Worm (Caenorhabditis elegans) whole organism, late embryonic: ENCODE data around the gene dhhc-5.

Experiments
- C08G9.2 ChIP-seq: sonication (generic microtip); optimal IDR thresholded peaks from 2 replicates; lab custom pipeline; 2016; ENCODE audit warnings: mild to moderate bottlenecking, missing genetic modification characterization, moderate library complexity, missing compliant biosample characterization
- K09A11.1 ChIP-seq: sonication (generic microtip); optimal IDR thresholded peaks from 2 replicates; lab custom pipeline; 2017; ENCODE audit warnings: antibody characterized with exemption, mild to moderate bottlenecking, missing genetic modification characterization, missing compliant biosample characterization; ENCODE audit not compliant: insufficient read depth
- ahr-1 ChIP-seq: sonication (generic microtip); optimal IDR thresholded peaks from 2 replicates; lab custom pipeline; 2016; ENCODE audit warnings: missing genetic modification characterization, missing compliant biosample characterization
- ama-1 ChIP-seq: fragments of 150-350 bp; optimal IDR thresholded peaks from 2 replicates; lab custom pipeline; 2014
- ceh-14 ChIP-seq: sonication (generic microtip); optimal IDR thresholded peaks from 2 replicates; lab custom pipeline; 2016; ENCODE audit warnings: missing genotype, missing genetic modification characterization, missing compliant biosample characterization
- ceh-18 ChIP-seq: sonication (generic microtip); optimal IDR thresholded peaks from 2 replicates; lab custom pipeline; 2016; ENCODE audit warnings: missing genetic modification characterization, missing compliant biosample characterization
- ceh-2 ChIP-seq: sonication (generic microtip); optimal IDR thresholded peaks from 2 replicates; lab custom pipeline; 2016; ENCODE audit warnings: missing genotype, missing genetic modification characterization, missing compliant biosample characterization
- ceh-45 ChIP-seq: fragments of 200-800 bp; sonication (Bioruptor generic); IDR thresholded peaks from 2 replicates; pipeline ENCODE4 v1.3.6; 2022; ENCODE audit warnings: missing genetic modification reagents, missing genetic modification characterization, missing compliant biosample characterization
- ceh-48 ChIP-seq: sonication (generic microtip); optimal IDR thresholded peaks from 2 replicates; lab custom pipeline; 2016; ENCODE audit warnings: missing genetic modification characterization, inconsistent platforms, missing compliant biosample characterization
- dmd-4 ChIP-seq: sonication (generic microtip); optimal IDR thresholded peaks from 2 replicates; lab custom pipeline; 2016; ENCODE audit warnings: borderline replicate concordance, missing genetic modification characterization, missing compliant biosample characterization
- dve-1 ChIP-seq: sonication (generic microtip); optimal IDR thresholded peaks from 2 replicates; lab custom pipeline; 2017; ENCODE audit warnings: antibody characterized with exemption, mild to moderate bottlenecking, missing genetic modification characterization, missing compliant biosample characterization
- elt-2 ChIP-seq: sonication (generic microtip); optimal IDR thresholded peaks from 2 replicates; lab custom pipeline; 2016; ENCODE audit warnings: missing genetic modification reagents, missing genetic modification characterization, missing compliant biosample characterization
- elt-4 ChIP-seq: sonication (generic microtip); optimal IDR thresholded peaks from 2 replicates; lab custom pipeline; 2016; ENCODE audit warnings: missing genetic modification characterization, missing compliant biosample characterization
- fax-1 ChIP-seq: sonication (generic microtip); optimal IDR thresholded peaks from 2 replicates; lab custom pipeline; 2016; ENCODE audit warnings: missing genotype, missing genetic modification characterization, missing compliant biosample characterization
- fkh-10 ChIP-seq: fragments of 150-350 bp; optimal IDR thresholded peaks from 2 replicates; lab custom pipeline; 2014; ENCODE audit warnings: missing biosample characterization, missing genetic modification reagents, missing genetic modification characterization
- fkh-6 ChIP-seq: sonication (generic microtip); optimal IDR thresholded peaks from 2 replicates; lab custom pipeline; 2016; ENCODE audit warnings: missing genetic modification characterization, missing compliant biosample characterization
- hlh-13 ChIP-seq: fragments of 200-800 bp; sonication (Bioruptor generic); optimal IDR thresholded peaks from 2 replicates; lab custom pipeline; 2018; ENCODE audit warnings: mild to moderate bottlenecking, missing genetic modification characterization, missing compliant biosample characterization
- hlh-15 ChIP-seq: sonication (generic microtip); optimal IDR thresholded peaks from 2 replicates; lab custom pipeline; 2016; ENCODE audit warnings: missing genetic modification characterization, missing compliant biosample characterization
- hlh-30 ChIP-seq: sonication (generic microtip); optimal IDR thresholded peaks from 2 replicates; lab custom pipeline; 2017; ENCODE audit warnings: antibody characterized with exemption, missing genetic modification characterization, missing compliant biosample characterization; ENCODE audit not compliant: insufficient read depth
- hlh-8 ChIP-seq: sonication (generic microtip); optimal IDR thresholded peaks from 2 replicates; lab custom pipeline; 2016; ENCODE audit warnings: missing genotype, missing genetic modification characterization, missing compliant biosample characterization
- lim-6 ChIP-seq: sonication (generic microtip); optimal IDR thresholded peaks from 2 replicates; lab custom pipeline; 2016; ENCODE audit warnings: missing genetic modification characterization, missing compliant biosample characterization
- lin-11 ChIP-seq: fragments of 200-800 bp; sonication (Bioruptor generic); optimal IDR thresholded peaks from 2 replicates; lab custom pipeline; 2018; ENCODE audit warnings: mild to moderate bottlenecking, missing genetic modification characterization, missing compliant biosample characterization
- mec-3 ChIP-seq: sonication (generic microtip); optimal IDR thresholded peaks from 2 replicates; lab custom pipeline; 2016; ENCODE audit warnings: borderline replicate concordance, missing genetic modification characterization, missing compliant biosample characterization
- nhr-11 ChIP-seq: fragments of 150-350 bp; optimal IDR thresholded peaks from 2 replicates; lab custom pipeline; 2014; ENCODE audit warnings: missing biosample characterization, missing genetic modification characterization
- nhr-232 ChIP-seq: sonication (generic microtip); optimal IDR thresholded peaks from 2 replicates; lab custom pipeline; 2016; ENCODE audit warnings: missing genetic modification characterization, missing compliant biosample characterization
- odd-2 ChIP-seq: sonication (generic microtip); optimal IDR thresholded peaks from 2 replicates; lab custom pipeline; 2017; ENCODE audit warnings: antibody characterized with exemption, mild to moderate bottlenecking, missing genetic modification characterization, missing compliant biosample characterization
- pat-9 ChIP-seq: fragments of 200-800 bp; sonication (Bioruptor generic); optimal IDR thresholded peaks from 2 replicates; lab custom pipeline; 2018; ENCODE audit warnings: mild to moderate bottlenecking, missing genetic modification characterization, moderate library complexity, missing compliant biosample characterization
- pax-1 ChIP-seq: fragments of 150-350 bp; optimal IDR thresholded peaks from 2 replicates; lab custom pipeline; 2014; ENCODE audit warnings: missing biosample characterization, missing genetic modification characterization
- pqm-1 ChIP-seq: sonication (generic microtip); optimal IDR thresholded peaks from 2 replicates; lab custom pipeline; 2016; ENCODE audit warnings: missing genetic modification characterization, missing compliant biosample characterization
- pros-1 ChIP-seq: fragments of 150-350 bp; optimal IDR thresholded peaks from 2 replicates; lab custom pipeline; 2014; ENCODE audit warnings: missing biosample characterization, missing genetic modification reagents, missing genetic modification characterization
- rnt-1 ChIP-seq: sonication (generic microtip); optimal IDR thresholded peaks from 2 replicates; lab custom pipeline; 2016; ENCODE audit warnings: missing genetic modification characterization, missing compliant biosample characterization
- sdc-2 ChIP-seq: sonication (generic microtip); optimal IDR thresholded peaks from 2 replicates; lab custom pipeline; 2016; ENCODE audit warnings: missing genotype, missing genetic modification characterization, missing compliant biosample characterization
- sox-2 ChIP-seq: fragments of 200-800 bp; sonication (Bioruptor generic); IDR thresholded peaks from 2 replicates; pipeline ENCODE4 v1.3.6; 2022; ENCODE audit warnings: missing genetic modification reagents, missing genetic modification characterization, missing compliant biosample characterization
- syd-9 ChIP-seq: sonication (generic microtip); optimal IDR thresholded peaks from 2 replicates; lab custom pipeline; 2016; ENCODE audit warnings: mild to moderate bottlenecking, missing genetic modification characterization, moderate library complexity, missing compliant biosample characterization
- tbx-2 ChIP-seq: sonication (generic microtip); optimal IDR thresholded peaks from 2 replicates; lab custom pipeline; 2016; ENCODE audit warnings: missing genetic modification characterization, missing compliant biosample characterization
- tbx-7 ChIP-seq: sonication (generic microtip); optimal IDR thresholded peaks from 2 replicates; lab custom pipeline; 2016; ENCODE audit warnings: missing genotype, missing genetic modification characterization, missing compliant biosample characterization
- ttx-3 ChIP-seq: sonication (generic microtip); optimal IDR thresholded peaks from 2 replicates; lab custom pipeline; 2016; ENCODE audit warnings: missing genetic modification reagents, missing genetic modification characterization, missing compliant biosample characterization
- unc-3 ChIP-seq, 2 experiments: fragments of 200-800 bp in 1 of 2; sonication (Bioruptor generic) in 1 of 2; sonication (generic microtip) in 1 of 2; conservative IDR thresholded peaks in 1 of 2; optimal IDR thresholded peaks in 1 of 2; 2 replicates each; pipeline versions ENCODE4 v1.3.6 to Lab custom; 2016 to 2022; ENCODE audit warnings: missing compliant biosample characterization in 2 of 2, missing genetic modification characterization in 2 of 2, missing genetic modification reagents in 1 of 2
- unc-42 ChIP-seq: sonication (generic microtip); optimal IDR thresholded peaks from 2 replicates; lab custom pipeline; 2016; ENCODE audit warnings: missing genotype, missing genetic modification characterization, missing compliant biosample characterization
- unc-86 ChIP-seq: sonication (generic microtip); optimal IDR thresholded peaks from 2 replicates; lab custom pipeline; 2016; ENCODE audit warnings: missing genetic modification characterization, missing compliant biosample characterization
- zip-5 ChIP-seq: sonication (generic microtip); optimal IDR thresholded peaks from 2 replicates; lab custom pipeline; 2016; ENCODE audit warnings: missing genetic modification characterization, missing compliant biosample characterization
- ztf-16 ChIP-seq: sonication (generic microtip); optimal IDR thresholded peaks from 2 replicates; lab custom pipeline; 2017; ENCODE audit warnings: missing genetic modification characterization, missing compliant biosample characterization

The dhhc-5 gene

DNA sequence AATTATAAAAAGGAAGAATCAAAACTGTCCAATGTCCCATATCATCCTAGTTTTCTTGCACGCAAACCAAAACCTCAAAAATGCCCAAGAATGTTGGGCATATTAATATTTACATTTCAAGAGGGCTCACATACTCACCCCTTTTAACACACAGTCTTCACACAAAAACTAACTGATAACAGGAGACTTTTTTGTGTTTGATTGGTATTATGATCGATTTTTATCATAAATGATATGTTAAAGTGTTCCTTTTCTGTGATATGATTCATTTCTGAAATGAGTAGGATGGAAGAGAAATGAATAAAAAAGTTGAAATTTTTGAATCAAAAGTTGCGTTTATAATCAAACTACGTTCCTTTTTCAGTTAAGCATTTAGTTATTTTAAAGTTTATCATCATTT lies 45.8 kb downstream of the dhhc-5 start:
- no peak for TF ChIP-seq fkh-10 (GFP tag; lab: Kevin White, UChicago)
- no peak for TF ChIP-seq ceh-2
- no peak for TF ChIP-seq zip-5 (tag; lab: Kevin White, UChicago)
- no peak for TF ChIP-seq rnt-1 (tag; lab: Kevin White, UChicago)
- no peak for TF ChIP-seq fkh-6 (tag; lab: Kevin White, UChicago)
- TF ChIP-seq fax-1: no peak
- TF ChIP-seq sox-2 (GFP tag; lab: Robert Waterston, UW): no peak
- TF ChIP-seq elt-2 (tag; lab: Kevin White, UChicago): peak; percentile 50

DNA sequence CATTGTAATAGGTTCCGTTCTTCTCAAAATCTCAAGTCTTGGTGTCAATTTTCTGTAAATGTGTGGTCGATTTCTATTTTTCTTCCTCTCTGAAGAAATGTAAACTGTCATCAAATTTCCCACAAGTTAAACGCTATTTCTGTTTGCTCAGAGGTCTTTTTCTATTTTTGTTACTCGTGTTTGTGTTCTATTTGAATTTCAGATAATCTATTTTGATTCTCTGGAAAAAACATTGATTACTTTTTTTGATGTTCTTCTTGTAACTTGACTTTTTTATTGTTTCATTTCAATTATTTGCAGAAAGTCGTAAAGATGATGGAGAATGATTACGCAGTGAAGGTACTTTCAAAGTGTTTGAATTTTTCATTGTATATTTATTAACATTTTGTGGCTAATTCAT lies 46.4 kb downstream of the dhhc-5 start, which contains the start of gene lim-8:
lim-8 (plus strand) TSS at position 301 of the 400 bp plus-strand sequence.
- no peak for TF ChIP-seq tbx-7 (tag; lab: Kevin White, UChicago)
- no peak for TF ChIP-seq ztf-16
- TF ChIP-seq lin-11 (tag; lab: Kevin White, UChicago): no peak
- TF ChIP-seq syd-9: no peak
- TF ChIP-seq odd-2 (tag; lab: Kevin White, UChicago): no peak
- TF ChIP-seq pros-1 (tag; lab: Kevin White, UChicago): no peak
- TF ChIP-seq pax-1 (tag; lab: Kevin White, UChicago): no peak
- no peak for TF ChIP-seq hlh-8 (tag; lab: Kevin White, UChicago)
- TF ChIP-seq C08G9.2 (tag; lab: Kevin White, UChicago): no peak
- no peak for TF ChIP-seq unc-3 (GFP tag; conservative IDR thresholded peaks at IDR 0.05; lab: Robert Waterston, UW)
- no peak for TF ChIP-seq unc-3 (tag; optimal IDR thresholded peaks at IDR 0.05; lab: Kevin White, UChicago)
- no peak for TF ChIP-seq mec-3 (tag; lab: Kevin White, UChicago)
- TF ChIP-seq pat-9 (tag; lab: Kevin White, UChicago): no peak
- no peak for TF ChIP-seq ceh-48 (tag; lab: Kevin White, UChicago)
- TF ChIP-seq ahr-1 (tag; lab: Kevin White, UChicago): no peak
- no peak for TF ChIP-seq unc-86 (tag; lab: Kevin White, UChicago)
- TF ChIP-seq fkh-10 (GFP tag; lab: Kevin White, UChicago): no peak

DNA sequence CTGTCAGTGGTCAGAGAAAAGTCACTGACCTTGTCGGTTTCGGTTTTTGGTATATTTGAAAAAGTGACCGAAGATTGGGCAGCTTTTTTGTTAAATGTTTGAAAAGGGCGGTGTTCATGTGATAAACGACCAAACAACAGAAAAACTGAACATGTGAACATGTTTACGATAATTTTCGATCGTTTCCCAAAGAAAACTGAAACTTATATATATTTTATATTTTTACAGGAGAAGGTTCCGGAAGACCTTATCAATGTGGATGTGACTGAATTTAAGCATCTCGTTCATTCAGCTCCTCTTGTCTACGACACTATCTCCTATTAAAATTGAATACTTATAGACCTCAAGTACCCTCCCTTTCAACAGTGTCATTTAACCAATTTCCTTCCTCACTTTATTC lies 49.2 kb downstream of the dhhc-5 start:
- TF ChIP-seq ceh-14 (tag; lab: Kevin White, UChicago) (no peak), ceh-18 (tag; lab: Kevin White, UChicago) (no peak), dve-1 (tag; lab: Kevin White, UChicago) (no peak), ttx-3 (tag; lab: Kevin White, UChicago) (no peak), fkh-10 (GFP tag; lab: Kevin White, UChicago) (no peak), tbx-2 (no peak), ahr-1 (tag; lab: Kevin White, UChicago) (no peak), pqm-1 (no peak), ceh-48 (tag; lab: Kevin White, UChicago) (no peak), hlh-15 (tag; lab: Kevin White, UChicago) (no peak), hlh-13 (GFP tag; lab: Kevin White, UChicago) (no peak), hlh-30 (tag; lab: Kevin White, UChicago) (no peak), nhr-11 (tag; lab: Kevin White, UChicago) (no peak), ceh-45 (GFP tag; lab: Robert Waterston, UW) (no peak), dmd-4 (tag; lab: Kevin White, UChicago) (no peak)

- no peak for TF ChIP-seq unc-42 (tag; lab: Kevin White, UChicago)
- TF ChIP-seq elt-4 (tag; lab: Kevin White, UChicago): no peak
- TF ChIP-seq nhr-232 (tag; lab: Kevin White, UChicago): no peak
- TF ChIP-seq ama-1: no peak
- TF ChIP-seq lim-6: no peak
- TF ChIP-seq elt-2 (tag; lab: Kevin White, UChicago): no peak
- no peak for TF ChIP-seq sdc-2
- TF ChIP-seq K09A11.1 (tag; lab: Kevin White, UChicago): no peak
- TF ChIP-seq ceh-14 (tag; lab: Kevin White, UChicago): no peak
- TF ChIP-seq, all 69 proteins: peak for 0
Measured at ce11 chrIII:6798906-6799305, 50.0 kb downstream of the dhhc-5 start.
